Worm (Caenorhabditis elegans) whole organism, mixed stage, embryonic: ENCODE measurements around the gene F44B9.10.

Experiments used
- bed-3 ChIP-seq: fragments of 200-800 bp; sonication (Bioruptor generic); optimal IDR thresholded peaks from 3 replicates; lab custom pipeline; 2018; ENCODE audit warnings: mild to moderate bottlenecking, missing genetic modification characterization, moderate library complexity, missing compliant biosample characterization
- blmp-1 ChIP-seq: fragments of 150-350 bp; optimal IDR thresholded peaks from 2 replicates; lab custom pipeline; 2014; ENCODE audit warnings: missing biosample characterization, missing genetic modification characterization
- ceh-39 ChIP-seq: fragments of 150-350 bp; optimal IDR thresholded peaks from 2 replicates; lab custom pipeline; 2014; ENCODE audit warnings: missing biosample characterization, missing genetic modification characterization
- ceh-43 ChIP-seq: fragments of 200-800 bp; sonication (Bioruptor generic); optimal IDR thresholded peaks from 2 replicates; lab custom pipeline; 2018; ENCODE audit warnings: mild to moderate bottlenecking, missing genetic modification characterization, moderate library complexity, missing compliant biosample characterization
- ceh-83 ChIP-seq: fragments of 200-800 bp; sonication (Bioruptor generic); optimal IDR thresholded peaks from 2 replicates; lab custom pipeline; 2018; ENCODE audit warnings: mild to moderate bottlenecking, missing genetic modification characterization, missing compliant biosample characterization
- cnd-1 ChIP-seq: fragments of 200-800 bp; sonication (Bioruptor generic); optimal IDR thresholded peaks from 2 replicates; lab custom pipeline; 2018; ENCODE audit warnings: mild to moderate bottlenecking, missing genetic modification characterization, missing compliant biosample characterization
- elt-1 ChIP-seq: sonication (generic microtip); optimal IDR thresholded peaks from 2 replicates; lab custom pipeline; 2017; ENCODE audit warnings: missing genetic modification characterization, mild to moderate bottlenecking, missing compliant biosample characterization, antibody characterized with exemption, moderate library complexity, borderline replicate concordance; ENCODE audit not compliant: insufficient read depth
- elt-3 ChIP-seq: fragments of 150-350 bp; optimal IDR thresholded peaks from 2 replicates; lab custom pipeline; 2014; ENCODE audit warnings: missing biosample characterization, missing genetic modification characterization
- flh-1 ChIP-seq: fragments of 200-800 bp; sonication (Bioruptor generic); optimal IDR thresholded peaks from 2 replicates; lab custom pipeline; 2018; ENCODE audit warnings: mild to moderate bottlenecking, missing genetic modification characterization, moderate library complexity, missing compliant biosample characterization
- ham-2 ChIP-seq: fragments of 200-800 bp; sonication (Bioruptor generic); optimal IDR thresholded peaks from 2 replicates; lab custom pipeline; 2018; ENCODE audit warnings: mild to moderate bottlenecking, missing genetic modification characterization, missing compliant biosample characterization
- hlh-1 ChIP-seq: fragments of 150-350 bp; optimal IDR thresholded peaks from 2 replicates; lab custom pipeline; 2014; ENCODE audit warnings: missing biosample characterization, missing genetic modification reagents, missing genetic modification characterization
- lin-13 ChIP-seq: fragments of 150-350 bp; optimal IDR thresholded peaks from 2 replicates; lab custom pipeline; 2014; ENCODE audit warnings: missing biosample characterization, missing genetic modification characterization
- lin-32 ChIP-seq: fragments of 200-800 bp; sonication (Bioruptor generic); optimal IDR thresholded peaks from 2 replicates; lab custom pipeline; 2018; ENCODE audit warnings: mild to moderate bottlenecking, missing genetic modification characterization, missing compliant biosample characterization
- lsy-2 ChIP-seq: fragments of 150-350 bp; optimal IDR thresholded peaks from 2 replicates; lab custom pipeline; 2014; ENCODE audit warnings: missing biosample characterization, missing genetic modification characterization
- mab-5 ChIP-seq: fragments of 150-350 bp; optimal IDR thresholded peaks from 2 replicates; lab custom pipeline; 2014; ENCODE audit warnings: missing biosample characterization, missing genetic modification characterization
- mep-1 ChIP-seq: fragments of 150-350 bp; optimal IDR thresholded peaks from 2 replicates; lab custom pipeline; 2017; ENCODE audit warnings: missing biosample characterization, missing genetic modification reagents, missing genetic modification characterization, inconsistent platforms
- mls-2 ChIP-seq: sonication (generic microtip); optimal IDR thresholded peaks from 2 replicates; lab custom pipeline; 2016; ENCODE audit warnings: mild to moderate bottlenecking, missing genetic modification characterization, moderate library complexity, missing compliant biosample characterization
- nhr-12 ChIP-seq: fragments of 150-350 bp; optimal IDR thresholded peaks from 2 replicates; lab custom pipeline; 2014; ENCODE audit warnings: missing biosample characterization, missing genetic modification characterization
- nhr-2 ChIP-seq: fragments of 150-350 bp; optimal IDR thresholded peaks from 2 replicates; lab custom pipeline; 2014; ENCODE audit warnings: missing biosample characterization, missing genetic modification characterization
- nhr-237 ChIP-seq: fragments of 150-350 bp; optimal IDR thresholded peaks from 2 replicates; lab custom pipeline; 2014; ENCODE audit warnings: missing biosample characterization, missing genetic modification characterization
- nhr-76 ChIP-seq: sonication (generic microtip); optimal IDR thresholded peaks from 2 replicates; lab custom pipeline; 2017; ENCODE audit warnings: missing biosample characterization, missing genetic modification characterization
- pha-4 ChIP-seq: fragments of 150-350 bp; optimal IDR thresholded peaks from 2 replicates; lab custom pipeline; 2018; ENCODE audit warnings: missing biosample characterization, missing genetic modification reagents, missing genetic modification characterization
- sem-2 ChIP-seq: fragments of 200-800 bp; sonication (Bioruptor generic); optimal IDR thresholded peaks from 2 replicates; lab custom pipeline; 2018; ENCODE audit warnings: mild to moderate bottlenecking, missing genetic modification characterization, missing compliant biosample characterization
- snpc-4 ChIP-seq: fragments of 150-350 bp; optimal IDR thresholded peaks from 2 replicates; lab custom pipeline; 2014; ENCODE audit warnings: missing biosample characterization, missing genetic modification characterization
- sptf-1 ChIP-seq: sonication (generic microtip); optimal IDR thresholded peaks from 2 replicates; lab custom pipeline; 2017; ENCODE audit warnings: mild to moderate bottlenecking, missing genetic modification characterization, moderate library complexity, missing compliant biosample characterization
- tbx-8 ChIP-seq: fragments of 200-800 bp; sonication (Bioruptor generic); optimal IDR thresholded peaks from 2 replicates; lab custom pipeline; 2018; ENCODE audit warnings: mild to moderate bottlenecking, missing genetic modification characterization, moderate library complexity, missing compliant biosample characterization
- unc-120 ChIP-seq: sonication (generic microtip); optimal IDR thresholded peaks from 2 replicates; lab custom pipeline; 2017; ENCODE audit warnings: missing genetic modification characterization, missing compliant biosample characterization; ENCODE audit not compliant: poor library complexity, severe bottlenecking
- unc-39 ChIP-seq: fragments of 150-350 bp; optimal IDR thresholded peaks from 2 replicates; lab custom pipeline; 2014; ENCODE audit warnings: missing biosample characterization, missing genetic modification characterization
- unc-62 ChIP-seq: fragments of 150-350 bp; optimal IDR thresholded peaks from 2 replicates; lab custom pipeline; 2014; ENCODE audit warnings: missing biosample characterization, missing genetic modification reagents, missing genetic modification characterization
- ztf-11 ChIP-seq: fragments of 150-350 bp; optimal IDR thresholded peaks from 2 replicates; lab custom pipeline; 2014; ENCODE audit warnings: missing biosample characterization, missing genetic modification characterization

The F44B9.10 gene

ce11 chrIII:8017053-8017452, 16.4 kb downstream of the F44B9.10 start:
- TF ChIP-seq elt-3 (tag; lab: Kevin White, UChicago) (no peak), lin-13 (tag; lab: Kevin White, UChicago) (no peak), mls-2 (no peak), nhr-2 (tag; lab: Kevin White, UChicago) (no peak), ham-2 (GFP tag; lab: Kevin White, UChicago) (no peak), ceh-83 (no peak), lsy-2 (tag; lab: Kevin White, UChicago) (no peak), mab-5 (no peak), unc-39 (tag; lab: Kevin White, UChicago) (no peak), sptf-1 (no peak), unc-62 (GFP tag; lab: Kevin White, UChicago) (no peak), mep-1 (tag; lab: Kevin White, UChicago) (no peak), hlh-1 (tag; lab: Kevin White, UChicago) (no peak)

ce11 chrIII:8016438-8016837, 17.0 kb downstream of the F44B9.10 start, which contains the start of gene F44B9.5:
Gene F44B9.5, minus strand, starts transcription at chrIII:8016538.
- no peak for TF ChIP-seq lin-32 (GFP tag; lab: Kevin White, UChicago)
- TF ChIP-seq nhr-237 (tag; lab: Kevin White, UChicago): no peak
- no peak for TF ChIP-seq lin-13 (tag; lab: Kevin White, UChicago)
- TF ChIP-seq ceh-43: no peak
- no peak for TF ChIP-seq nhr-76 (tag; lab: Kevin White, UChicago)
- TF ChIP-seq ceh-39: no peak

ce11 chrIII:8013582-8013981, 19.9 kb downstream of the F44B9.10 start:
- TF ChIP-seq snpc-4 (tag; lab: Kevin White, UChicago) (no peak), nhr-237 (tag; lab: Kevin White, UChicago) (no peak)

- TF ChIP-seq flh-1 (GFP tag; lab: Kevin White, UChicago): no peak
- no peak for TF ChIP-seq unc-120 (tag; lab: Kevin White, UChicago)
- no peak for TF ChIP-seq nhr-2 (tag; lab: Kevin White, UChicago)
- no peak for TF ChIP-seq lsy-2 (tag; lab: Kevin White, UChicago)
Measured at ce11 chrIII:8010260-8010822, 23.1 kb downstream of the F44B9.10 start, which contains the start of gene cit-1.2. Gene cit-1.2, plus strand, starts transcription at chrIII:8010772.

- TF ChIP-seq mep-1 (tag; lab: Kevin White, UChicago) (peak; percentile 25), lin-32 (GFP tag; lab: Kevin White, UChicago) (no peak), lsy-2 (tag; lab: Kevin White, UChicago) (peak; percentile 35)
Measured at ce11 chrIII:8009769-8010168, 23.7 kb downstream of the F44B9.10 start, which contains the start of gene cit-1.1. Gene cit-1.1, minus strand, starts transcription at chrIII:8009821.

ce11 chrIII:8004091-8004490, 29.3 kb downstream of the F44B9.10 start, which contains the start of gene C06G4.6:
Gene C06G4.6, plus strand, starts transcription at chrIII:8004391.
- no peak for TF ChIP-seq ztf-11 (tag; lab: Kevin White, UChicago)
- TF ChIP-seq tbx-8 (GFP tag; lab: Kevin White, UChicago): no peak
- TF ChIP-seq unc-62 (GFP tag; lab: Kevin White, UChicago): no peak
- no peak for TF ChIP-seq nhr-76 (tag; lab: Kevin White, UChicago)
- TF ChIP-seq nhr-12 (tag; lab: Kevin White, UChicago): no peak
- TF ChIP-seq mls-2: no peak
- TF ChIP-seq pha-4 (tag; lab: Kevin White, UChicago): no peak
- TF ChIP-seq cnd-1 (tag; lab: Kevin White, UChicago): no peak
- no peak for TF ChIP-seq elt-1 (tag; lab: Kevin White, UChicago)
- no peak for TF ChIP-seq lsy-2 (tag; lab: Kevin White, UChicago)

ce11 chrIII:8001557-8001956, 31.9 kb downstream of the F44B9.10 start:
- TF ChIP-seq mab-5: no peak
- TF ChIP-seq elt-3 (tag; lab: Kevin White, UChicago): no peak
- TF ChIP-seq nhr-76 (tag; lab: Kevin White, UChicago): no peak
- no peak for TF ChIP-seq unc-62 (GFP tag; lab: Kevin White, UChicago)
- TF ChIP-seq ceh-43: no peak
- no peak for TF ChIP-seq nhr-237 (tag; lab: Kevin White, UChicago)
- no peak for TF ChIP-seq mls-2
- no peak for TF ChIP-seq cnd-1 (tag; lab: Kevin White, UChicago)
- TF ChIP-seq ceh-39: no peak
- no peak for TF ChIP-seq nhr-12 (tag; lab: Kevin White, UChicago)
- TF ChIP-seq hlh-1 (tag; lab: Kevin White, UChicago): no peak
- TF ChIP-seq lin-13 (tag; lab: Kevin White, UChicago): no peak
- TF ChIP-seq blmp-1: no peak
- TF ChIP-seq mep-1 (tag; lab: Kevin White, UChicago): no peak
- TF ChIP-seq bed-3: no peak
- no peak for TF ChIP-seq ceh-83
- no peak for TF ChIP-seq unc-39 (tag; lab: Kevin White, UChicago)
- TF ChIP-seq pha-4 (tag; lab: Kevin White, UChicago): no peak
- no peak for TF ChIP-seq sem-2 (GFP tag; lab: Kevin White, UChicago)
